Worm (Caenorhabditis elegans): ENCODE measurements around the gene clec-51.

clec-51 gene

ce11 chrIV:8112187-8112586, 51.4 kb downstream of the clec-51 start, which contains the start of gene Y42H9AR.4 (continued):
- no peak for TF ChIP-seq K02D7.2 (tag; optimal IDR thresholded peaks at IDR 0.05)
- TF ChIP-seq ama-1 (optimal IDR thresholded peaks at IDR 0.05): no peak
